Worm (Caenorhabditis elegans): Measurements from ENCODE around the gene spot-1.

DNA sequence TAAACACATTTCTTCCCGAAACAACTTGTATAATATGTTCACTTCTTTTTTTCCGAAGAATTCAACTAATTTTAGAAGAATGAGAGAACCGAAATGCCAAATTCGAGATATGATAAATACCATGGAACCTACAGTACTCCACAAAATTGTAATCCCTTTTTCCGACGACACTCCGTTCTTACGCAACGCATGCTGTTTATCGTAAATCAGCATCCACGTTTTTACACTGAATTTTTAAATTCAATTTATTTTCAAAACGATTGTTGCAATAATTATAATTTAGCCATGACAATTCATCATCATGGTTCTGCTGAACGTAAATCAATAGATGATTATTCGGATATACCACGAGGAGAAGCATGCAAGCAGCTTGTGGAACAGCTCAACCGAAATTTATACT, 4.1 kb upstream of the spot-1 start, which contains the start of gene B0361.3:
- no peak for TF ChIP-seq tbx-2 (tag; optimal IDR thresholded peaks at IDR 0.05)
- no peak for TF ChIP-seq nhr-11 (tag; optimal IDR thresholded peaks at IDR 0.05)
- no peak for TF ChIP-seq ceh-45 (GFP tag; IDR thresholded peaks at IDR 0.05)
- no peak for TF ChIP-seq ttx-3 (tag; optimal IDR thresholded peaks at IDR 0.05)
- TF ChIP-seq ets-4 (tag; optimal IDR thresholded peaks at IDR 0.05) = no peak

Data from whole organism, late embryonic.